Worm (Caenorhabditis elegans): ENCODE measurements around the gene nipi-4.

ce11 chrV:7837809-7838208, 32.8 kb downstream of the nipi-4 start, which contains the start of gene ttr-33:
- TF ChIP-seq unc-62 (GFP tag; optimal IDR thresholded peaks at IDR 0.05) (no peak), ceh-39 (tag; optimal IDR thresholded peaks at IDR 0.05) (no peak), elt-1 (tag; optimal IDR thresholded peaks at IDR 0.05; ENCODE audit: borderline replicate concordance, insufficient read depth) (no peak), elt-3 (tag; optimal IDR thresholded peaks at IDR 0.05) (no peak), nhr-237 (tag; optimal IDR thresholded peaks at IDR 0.05) (no peak), blmp-1 (tag; optimal IDR thresholded peaks at IDR 0.05) (no peak), sem-2 (GFP tag; optimal IDR thresholded peaks at IDR 0.05) (no peak)

All from whole organism, mixed stage, embryonic.